Fruit fly (Drosophila melanogaster) whole organism, embryonic: Measurements from ENCODE around the gene TTLL15.

Source experiments
- BEAF-32 ChIP-seq: fragments of 200-800 bp; sonication (Bioruptor generic); optimal IDR thresholded peaks from 3 replicates; lab custom pipeline; 2017; ENCODE audit warnings: missing biosample characterization, missing genetic modification characterization, mild to moderate bottlenecking, moderate library complexity, missing genetic modification reagents
- Blimp-1 ChIP-seq: fragments of 200-800 bp; sonication (Bioruptor generic); optimal IDR thresholded peaks from 3 replicates; lab custom pipeline; 2018; ENCODE audit warnings: missing biosample characterization, missing genetic modification characterization, mild to moderate bottlenecking, moderate library complexity, missing genetic modification reagents
- CG1024 ChIP-seq: fragments of 200-800 bp; sonication (Bioruptor generic); IDR thresholded peaks from 2 replicates; pipeline ENCODE4 v1.3.6; 2022; ENCODE audit warnings: missing biosample characterization, missing genetic modification characterization
- CG10431 ChIP-seq: fragments of 200-800 bp; sonication (Bioruptor generic); optimal IDR thresholded peaks from 3 replicates; lab custom pipeline; 2018; ENCODE audit warnings: missing biosample characterization, mild to moderate bottlenecking, missing genetic modification characterization
- CG11085 ChIP-seq: fragments of 200-800 bp; sonication (Bioruptor generic); IDR thresholded peaks from 2 replicates; pipeline ENCODE4 v1.3.6; 2022; ENCODE audit warnings: missing biosample characterization, missing genetic modification characterization
- CG11696 ChIP-seq: fragments of 200-800 bp; sonication (Bioruptor generic); IDR thresholded peaks from 2 replicates; pipeline ENCODE4 v1.3.6; 2022; ENCODE audit warnings: missing biosample characterization, missing genetic modification characterization
- CG12219 ChIP-seq: fragments of 200-800 bp; sonication (Bioruptor generic); optimal IDR thresholded peaks from 3 replicates; lab custom pipeline; 2018; ENCODE audit warnings: missing biosample characterization, mild to moderate bottlenecking, missing genetic modification characterization
- CG13775 ChIP-seq: fragments of 200-800 bp; sonication (Bioruptor generic); optimal IDR thresholded peaks from 3 replicates; lab custom pipeline; 2017; ENCODE audit warnings: missing biosample characterization, mild to moderate bottlenecking, missing genetic modification characterization
- CG18764 ChIP-seq: fragments of 200-800 bp; sonication (Bioruptor generic); optimal IDR thresholded peaks from 3 replicates; lab custom pipeline; 2016; ENCODE audit warnings: missing biosample characterization, missing genetic modification characterization
- CG33557 ChIP-seq: fragments of 200-800 bp; sonication (Bioruptor generic); optimal IDR thresholded peaks from 2 replicates; lab custom pipeline; 2019; ENCODE audit warnings: missing biosample characterization, mild to moderate bottlenecking, missing genetic modification characterization, moderate library complexity
- CG3838 ChIP-seq: fragments of 200-800 bp; sonication (Bioruptor generic); optimal IDR thresholded peaks from 3 replicates; lab custom pipeline; 2016; ENCODE audit warnings: missing biosample characterization, missing genetic modification characterization
- CG4617 ChIP-seq: fragments of 200-800 bp; sonication (Bioruptor generic); optimal IDR thresholded peaks from 3 replicates; lab custom pipeline; 2016; ENCODE audit warnings: missing biosample characterization, missing genetic modification characterization, borderline replicate concordance
- CG7786 ChIP-seq: fragments of 200-800 bp; sonication (Bioruptor generic); optimal IDR thresholded peaks from 2 replicates; lab custom pipeline; 2016; ENCODE audit warnings: missing biosample characterization, missing genetic modification characterization
- CG7928 ChIP-seq: fragments of 200-800 bp; sonication (Bioruptor generic); optimal IDR thresholded peaks from 2 replicates; lab custom pipeline; 2017; ENCODE audit warnings: missing biosample characterization, mild to moderate bottlenecking, missing genetic modification characterization
- CG8388 ChIP-seq: fragments of 200-800 bp; sonication (Bioruptor generic); optimal IDR thresholded peaks from 2 replicates; lab custom pipeline; 2019; ENCODE audit warnings: missing biosample characterization, mild to moderate bottlenecking, missing genetic modification characterization, moderate library complexity
- CG8765 ChIP-seq: fragments of 200-800 bp; sonication (Bioruptor generic); IDR thresholded peaks from 2 replicates; pipeline ENCODE4 v1.3.6; 2022; ENCODE audit warnings: missing biosample characterization, missing genetic modification characterization
- CHES-1-like ChIP-seq: fragments of 200-800 bp; sonication (Bioruptor generic); optimal IDR thresholded peaks from 2 replicates; lab custom pipeline; 2016; ENCODE audit warnings: missing biosample characterization, missing genetic modification characterization
- CoRest ChIP-seq: fragments of 200-800 bp; sonication (Bioruptor generic); optimal IDR thresholded peaks from 3 replicates; lab custom pipeline; 2018; ENCODE audit warnings: missing biosample characterization, mild to moderate bottlenecking, missing genetic modification characterization, moderate library complexity
- CrebB ChIP-seq: fragments of 200-800 bp; sonication (Bioruptor generic); optimal IDR thresholded peaks from 3 replicates; lab custom pipeline; 2018; ENCODE audit warnings: missing biosample characterization, mild to moderate bottlenecking, missing genetic modification characterization
- Ets97D ChIP-seq: fragments of 200-800 bp; sonication (Bioruptor generic); optimal IDR thresholded peaks from 3 replicates; lab custom pipeline; 2016; ENCODE audit warnings: missing biosample characterization, missing genetic modification characterization
- HmgD ChIP-seq: fragments of 200-800 bp; sonication (Bioruptor generic); optimal IDR thresholded peaks from 3 replicates; lab custom pipeline; 2016; ENCODE audit warnings: missing biosample characterization, missing genetic modification characterization
- Hr51 ChIP-seq, 2 experiments: fragments of 200-800 bp; sonication (Bioruptor generic); optimal IDR thresholded peaks; 2 replicates in 1 of 2; 3 replicates in 1 of 2; lab custom pipeline; 2016 to 2018; ENCODE audit warnings: missing biosample characterization in 2 of 2, missing genetic modification characterization in 2 of 2, mild to moderate bottlenecking in 1 of 2, moderate library complexity in 1 of 2
- MBD-R2 ChIP-seq: fragments of 200-800 bp; sonication (Bioruptor generic); IDR thresholded peaks from 2 replicates; pipeline ENCODE4 v1.3.6; 2022; ENCODE audit warnings: missing biosample characterization, missing genetic modification characterization
- Myb ChIP-seq: fragments of 200-800 bp; sonication (Bioruptor generic); optimal IDR thresholded peaks from 2 replicates; lab custom pipeline; 2016; ENCODE audit warnings: missing biosample characterization, missing genetic modification characterization
- NC2β ChIP-seq: fragments of 200-800 bp; sonication (Bioruptor generic); optimal IDR thresholded peaks from 2 replicates; lab custom pipeline; 2016; ENCODE audit warnings: missing biosample characterization, missing genetic modification characterization
- Rfx ChIP-seq: fragments of 200-800 bp; sonication (Bioruptor generic); IDR thresholded peaks from 2 replicates; pipeline ENCODE4 v1.3.6; 2022; ENCODE audit warnings: missing biosample characterization, missing genetic modification characterization
- Side ChIP-seq: fragments of 200-800 bp; sonication (Bioruptor generic); optimal IDR thresholded peaks from 2 replicates; lab custom pipeline; 2016; ENCODE audit warnings: missing biosample characterization, missing genetic modification characterization
- Six4 ChIP-seq: fragments of 200-800 bp; sonication (Bioruptor generic); optimal IDR thresholded peaks from 2 replicates; lab custom pipeline; 2016; ENCODE audit warnings: missing biosample characterization, missing genetic modification characterization
- Sox102F ChIP-seq: fragments of 200-800 bp; sonication (Bioruptor generic); optimal IDR thresholded peaks from 2 replicates; lab custom pipeline; 2018; ENCODE audit warnings: missing biosample characterization, mild to moderate bottlenecking, missing genetic modification characterization, moderate library complexity
- ab ChIP-seq: fragments of 200-800 bp; sonication (Bioruptor generic); optimal IDR thresholded peaks from 2 replicates; lab custom pipeline; 2016; ENCODE audit warnings: missing biosample characterization, missing genetic modification characterization
- ase ChIP-seq: fragments of 200-800 bp; sonication (Bioruptor generic); IDR thresholded peaks from 3 replicates; pipeline ENCODE4 v1.3.6; 2022; ENCODE audit warnings: missing biosample characterization, missing genetic modification characterization
- ato ChIP-seq: fragments of 200-800 bp; sonication (Bioruptor generic); IDR thresholded peaks from 2 replicates; pipeline ENCODE4 v1.3.6; 2022; ENCODE audit warnings: missing biosample characterization, missing genetic modification characterization; ENCODE audit not compliant: partially characterized antibody
- br ChIP-seq: fragments of >200 bp; optimal IDR thresholded peaks from 2 replicates; lab custom pipeline; 2017
- dimm ChIP-seq: fragments of 200-800 bp; sonication (Bioruptor generic); IDR thresholded peaks from 2 replicates; pipeline ENCODE4 v1.3.6; 2022; ENCODE audit warnings: missing biosample characterization, missing genetic modification characterization
- dmrt99B ChIP-seq: fragments of 200-800 bp; sonication (Bioruptor generic); optimal IDR thresholded peaks from 2 replicates; lab custom pipeline; 2018; ENCODE audit warnings: missing biosample characterization, mild to moderate bottlenecking, missing genetic modification characterization, moderate library complexity
- eve ChIP-seq, 2 experiments: fragments of >200 bp; optimal IDR thresholded peaks; 2 replicates each; lab custom pipeline; 2017; ENCODE audit warnings: missing biosample characterization in 2 of 2, missing genetic modification characterization in 2 of 2
- exex ChIP-seq: fragments of 200-800 bp; sonication (Bioruptor generic); optimal IDR thresholded peaks from 4 replicates; lab custom pipeline; 2018; ENCODE audit warnings: missing biosample characterization, mild to moderate bottlenecking, missing genetic modification characterization, moderate library complexity
- ind ChIP-seq: fragments of 200-800 bp; sonication (Bioruptor generic); optimal IDR thresholded peaks from 3 replicates; lab custom pipeline; 2016; ENCODE audit warnings: missing biosample characterization, missing genetic modification characterization
- knrl ChIP-seq: fragments of 200-800 bp; sonication (Bioruptor generic); IDR thresholded peaks from 3 replicates; pipeline ENCODE4 v1.3.6; 2022; ENCODE audit warnings: missing biosample characterization, missing genetic modification characterization; ENCODE audit not compliant: partially characterized antibody
- maf-S ChIP-seq: fragments of 200-800 bp; sonication (Bioruptor generic); optimal IDR thresholded peaks from 2 replicates; lab custom pipeline; 2016; ENCODE audit warnings: missing biosample characterization, missing genetic modification characterization
- nerfin-1 ChIP-seq: fragments of 200-800 bp; sonication (Bioruptor generic); optimal IDR thresholded peaks from 3 replicates; lab custom pipeline; 2019; ENCODE audit warnings: missing biosample characterization, mild to moderate bottlenecking, missing genetic modification characterization, moderate library complexity
- pfk ChIP-seq: fragments of 200-800 bp; sonication (Bioruptor generic); optimal IDR thresholded peaks from 2 replicates; lab custom pipeline; 2018; ENCODE audit warnings: missing biosample characterization, mild to moderate bottlenecking, missing genetic modification characterization, moderate library complexity
- pnt ChIP-seq: fragments of 200-800 bp; sonication (Bioruptor generic); optimal IDR thresholded peaks from 3 replicates; lab custom pipeline; 2016; ENCODE audit warnings: missing biosample characterization, missing genetic modification characterization
- pzg ChIP-seq: fragments of 200-800 bp; sonication (Bioruptor generic); optimal IDR thresholded peaks from 3 replicates; lab custom pipeline; 2018; ENCODE audit warnings: missing biosample characterization, mild to moderate bottlenecking, missing genetic modification characterization, moderate library complexity
- repo ChIP-seq: fragments of 200-800 bp; sonication (Bioruptor generic); optimal IDR thresholded peaks from 2 replicates; lab custom pipeline; 2016; ENCODE audit warnings: missing biosample characterization, missing genetic modification characterization
- sc ChIP-seq, 3 experiments: fragments of >200 bp in 2 of 3; fragments of 200-800 bp in 1 of 3; sonication (Bioruptor generic) in 1 of 3; optimal IDR thresholded peaks; 2 replicates in 2 of 3; 3 replicates in 1 of 3; lab custom pipeline; 2017; ENCODE audit warnings: mild to moderate bottlenecking in 1 of 3, missing biosample characterization in 1 of 3, missing genetic modification characterization in 1 of 3, missing genetic modification reagents in 1 of 3
- sna ChIP-seq: fragments of 200-800 bp; sonication (Bioruptor generic); IDR thresholded peaks from 2 replicates; pipeline ENCODE4 v1.3.6; 2022; ENCODE audit warnings: missing biosample characterization, missing genetic modification characterization; ENCODE audit not compliant: partially characterized antibody
- stwl ChIP-seq: fragments of 200-800 bp; sonication (Bioruptor generic); optimal IDR thresholded peaks from 3 replicates; lab custom pipeline; 2018; ENCODE audit warnings: missing biosample characterization, mild to moderate bottlenecking, missing genetic modification characterization, moderate library complexity
- unc-4 ChIP-seq: fragments of 200-800 bp; sonication (Bioruptor generic); IDR thresholded peaks from 2 replicates; pipeline ENCODE4 v1.3.6; 2022; ENCODE audit warnings: missing biosample characterization, missing genetic modification characterization; ENCODE audit not compliant: partially characterized antibody
- unpg ChIP-seq: fragments of 200-800 bp; sonication (Bioruptor generic); optimal IDR thresholded peaks from 3 replicates; lab custom pipeline; 2018; ENCODE audit warnings: missing biosample characterization, mild to moderate bottlenecking, missing genetic modification characterization, moderate library complexity
- vfl ChIP-seq: fragments of 200-800 bp; sonication (Bioruptor generic); optimal IDR thresholded peaks from 2 replicates; lab custom pipeline; 2016; ENCODE audit warnings: missing biosample characterization, missing genetic modification characterization

Gene TTLL15

dm6 chr3R:10815032-10815431 is at the start of gene TTLL15, which contains the start of gene CG14693:
TTLL15 (plus strand) TSS chr3R:10815288.
CG14693 (minus strand) TSS chr3R:10815047.
- TF ChIP-seq Rfx (GFP tag; lab: Robert Waterston, UW): peak; percentile 44; the same call in 1 of the 2 replicates
- TF ChIP-seq CG7786 (GFP tag; lab: Kevin White, UChicago): no peak
- TF ChIP-seq NC2β (GFP tag; lab: Kevin White, UChicago): no peak
- TF ChIP-seq dmrt99B (tag; lab: Kevin White, UChicago): no peak
- TF ChIP-seq CG4617: peak; percentile 3
- no peak for TF ChIP-seq Hr51 (GFP tag; optimal IDR thresholded peaks at IDR 0.05; lab: Kevin White, UChicago)
- no peak for TF ChIP-seq ab
- no peak for TF ChIP-seq nerfin-1
- TF ChIP-seq maf-S (GFP tag; lab: Kevin White, UChicago): no peak
- no peak for TF ChIP-seq CG8765 (GFP tag; lab: Robert Waterston, UW)
- no peak for TF ChIP-seq CG13775 (GFP tag; lab: Kevin White, UChicago)
- no peak for TF ChIP-seq CrebB (tag; lab: Kevin White, UChicago)
- TF ChIP-seq CG7928 (GFP tag; lab: Kevin White, UChicago): no peak
- TF ChIP-seq unc-4 (GFP tag; lab: Robert Waterston, UW): no peak
- no peak for TF ChIP-seq pfk (GFP tag; lab: Kevin White, UChicago)
- TF ChIP-seq CG12219 (GFP tag; lab: Kevin White, UChicago): no peak
- no peak for TF ChIP-seq BEAF-32
- TF ChIP-seq ase (GFP tag; lab: Robert Waterston, UW): no peak
- no peak for TF ChIP-seq CG3838
- peak; percentile 21 for TF ChIP-seq stwl
- peak; percentile 53 for TF ChIP-seq Blimp-1 (GFP tag; lab: Kevin White, UChicago)
- TF ChIP-seq sc (optimal IDR thresholded peaks at IDR 0.05; lab: Kevin White, UChicago): no peak
- no peak for TF ChIP-seq sc (GFP tag; optimal IDR thresholded peaks at IDR 0.05; lab: Kevin White, UChicago)
- TF ChIP-seq pnt (GFP tag; lab: Kevin White, UChicago): no peak
- no peak for TF ChIP-seq CG33557 (GFP tag; lab: Kevin White, UChicago)
- no peak for TF ChIP-seq Six4 (GFP tag; lab: Kevin White, UChicago)
- no peak for TF ChIP-seq CoRest (tag; lab: Kevin White, UChicago)
- peak; percentile 23; the same call in 1 of the 2 replicates for TF ChIP-seq MBD-R2 (GFP tag; lab: Robert Waterston, UW)
- no peak for TF ChIP-seq CG18764 (GFP tag; lab: Kevin White, UChicago)
- TF ChIP-seq Side: no peak
- peak; percentile 37 for TF ChIP-seq Ets97D
- TF ChIP-seq Sox102F (GFP tag; lab: Kevin White, UChicago): no peak
- TF ChIP-seq br (lab: Kevin White, UChicago): no peak
- peak; percentile 79 for TF ChIP-seq Myb (GFP tag; lab: Kevin White, UChicago)
- TF ChIP-seq knrl (GFP tag; lab: Robert Waterston, UW): no peak
- TF ChIP-seq vfl (GFP tag; lab: Kevin White, UChicago): no peak
- TF ChIP-seq pzg (GFP tag; lab: Kevin White, UChicago): peak; percentile 22
- TF ChIP-seq unpg: no peak
- no peak for TF ChIP-seq CG11085
- TF ChIP-seq CG8388: no peak
- no peak for TF ChIP-seq CG11696 (GFP tag; lab: Robert Waterston, UW)
- TF ChIP-seq ind: no peak
- no peak for TF ChIP-seq CG1024 (GFP tag; lab: Robert Waterston, UW)
- TF ChIP-seq dimm: no peak
- TF ChIP-seq sna (GFP tag; lab: Robert Waterston, UW): 0 out of 2 replicates have a peak, but pooled peaks have one; percentile 14
- TF ChIP-seq CG10431: no peak
- TF ChIP-seq repo: no peak
- TF ChIP-seq HmgD (GFP tag; lab: Kevin White, UChicago): no peak
- TF ChIP-seq exex (tag; lab: Kevin White, UChicago): no peak
- TF ChIP-seq CHES-1-like: no peak
- no peak for TF ChIP-seq eve (GFP tag; optimal IDR thresholded peaks at IDR 0.05; lab: Kevin White, UChicago)
- no peak for TF ChIP-seq ato (GFP tag; lab: Robert Waterston, UW)
